Worm (Caenorhabditis elegans) whole organism, L3 larva: ENCODE results near the gene F48E8.4.

Experiments
- R02D3.7 ChIP-seq: fragments of 150-350 bp; optimal IDR thresholded peaks from 2 replicates; lab custom pipeline; 2014; ENCODE audit warnings: missing biosample characterization, missing genetic modification characterization
- ZK546.5 ChIP-seq: sonication (generic microtip); optimal IDR thresholded peaks from 2 replicates; lab custom pipeline; 2017; ENCODE audit warnings: missing biosample characterization, missing genetic modification characterization
- aly-2 ChIP-seq: fragments of 150-350 bp; optimal IDR thresholded peaks from 2 replicates; lab custom pipeline; 2014; ENCODE audit warnings: missing biosample characterization, missing genetic modification characterization
- ama-1 ChIP-seq: fragments of 150-350 bp; optimal IDR thresholded peaks from 2 replicates; lab custom pipeline; 2018
- ceh-28 ChIP-seq: fragments of 150-350 bp; optimal IDR thresholded peaks from 2 replicates; lab custom pipeline; 2014; ENCODE audit warnings: missing biosample characterization, missing genetic modification reagents, missing genetic modification characterization
- ceh-82 ChIP-seq: fragments of 150-350 bp; optimal IDR thresholded peaks from 2 replicates; lab custom pipeline; 2014; ENCODE audit warnings: missing biosample characterization, missing genetic modification characterization
- ceh-9 ChIP-seq: sonication (generic microtip); optimal IDR thresholded peaks from 2 replicates; lab custom pipeline; 2018; ENCODE audit warnings: missing biosample characterization, missing genetic modification characterization
- egl-27 ChIP-seq: sonication (generic microtip); optimal IDR thresholded peaks from 4 replicates; lab custom pipeline; 2017; ENCODE audit warnings: missing biosample characterization, missing genetic modification reagents, missing genetic modification characterization
- egl-5 ChIP-seq: fragments of 150-350 bp; optimal IDR thresholded peaks from 2 replicates; lab custom pipeline; 2017; ENCODE audit warnings: missing biosample characterization, missing genetic modification reagents, missing genetic modification characterization, inconsistent platforms
- elt-2 ChIP-seq: sonication (generic microtip); optimal IDR thresholded peaks from 2 replicates; lab custom pipeline; 2016; ENCODE audit warnings: missing genetic modification reagents, mild to moderate bottlenecking, missing genetic modification characterization, missing compliant biosample characterization
- eor-1 ChIP-seq, 2 experiments: fragments of 150-350 bp; optimal IDR thresholded peaks; 2 replicates each; lab custom pipeline; 2014 to 2018; ENCODE audit warnings: missing biosample characterization in 2 of 2, missing genetic modification characterization in 2 of 2
- fkh-10 ChIP-seq: sonication (generic microtip); optimal IDR thresholded peaks from 2 replicates; lab custom pipeline; 2017; ENCODE audit warnings: missing biosample characterization, missing genetic modification reagents, missing genetic modification characterization
- fkh-2 ChIP-seq: fragments of 150-350 bp; optimal IDR thresholded peaks from 2 replicates; lab custom pipeline; 2014; ENCODE audit warnings: missing biosample characterization, missing genetic modification reagents, missing genetic modification characterization
- fos-1 ChIP-seq: fragments of 150-350 bp; optimal IDR thresholded peaks from 2 replicates; lab custom pipeline; 2014; ENCODE audit warnings: missing biosample characterization, missing genetic modification characterization
- hmg-11 ChIP-seq: sonication (generic microtip); optimal IDR thresholded peaks from 2 replicates; lab custom pipeline; 2016; ENCODE audit warnings: missing genetic modification characterization, missing compliant biosample characterization
- jun-1 ChIP-seq: fragments of 150-350 bp; optimal IDR thresholded peaks from 2 replicates; lab custom pipeline; 2014; ENCODE audit warnings: missing biosample characterization, missing genetic modification reagents, missing genetic modification characterization
- lin-15B ChIP-seq: fragments of 150-350 bp; optimal IDR thresholded peaks from 2 replicates; lab custom pipeline; 2014; ENCODE audit warnings: missing biosample characterization, missing genetic modification characterization
- lsy-12 ChIP-seq: sonication (generic microtip); optimal IDR thresholded peaks from 2 replicates; lab custom pipeline; 2016; ENCODE audit warnings: mild to moderate bottlenecking, missing genetic modification characterization, missing compliant biosample characterization
- mdl-1 ChIP-seq: fragments of 150-350 bp; optimal IDR thresholded peaks from 2 replicates; lab custom pipeline; 2014; ENCODE audit warnings: missing biosample characterization, missing genetic modification characterization
- mml-1 ChIP-seq: fragments of 150-350 bp; sonication (generic microtip); optimal IDR thresholded peaks from 3 replicates; lab custom pipeline; 2014; ENCODE audit warnings: missing biosample characterization, missing genetic modification characterization
- nfya-1 ChIP-seq: sonication (generic microtip); optimal IDR thresholded peaks from 2 replicates; lab custom pipeline; 2017; ENCODE audit warnings: missing genetic modification characterization, mild to moderate bottlenecking, missing compliant biosample characterization, antibody characterized with exemption, moderate library complexity; ENCODE audit not compliant: insufficient read depth
- nhr-11 ChIP-seq: fragments of 150-350 bp; optimal IDR thresholded peaks from 2 replicates; lab custom pipeline; 2014; ENCODE audit warnings: missing biosample characterization, missing genetic modification characterization
- nhr-23 ChIP-seq: fragments of 150-350 bp; optimal IDR thresholded peaks from 2 replicates; lab custom pipeline; 2014; ENCODE audit warnings: missing biosample characterization, missing genetic modification reagents, missing genetic modification characterization
- nhr-25 ChIP-seq: sonication (generic microtip); optimal IDR thresholded peaks from 2 replicates; lab custom pipeline; 2017; ENCODE audit warnings: missing biosample characterization, missing genetic modification characterization
- nhr-28 ChIP-seq: fragments of 150-350 bp; optimal IDR thresholded peaks from 2 replicates; lab custom pipeline; 2014; ENCODE audit warnings: missing biosample characterization, missing genetic modification characterization
- nhr-43 ChIP-seq: sonication (generic microtip); optimal IDR thresholded peaks from 2 replicates; lab custom pipeline; 2016; ENCODE audit warnings: mild to moderate bottlenecking, missing genetic modification characterization, missing compliant biosample characterization; ENCODE audit not compliant: poor library complexity, severe bottlenecking
- nhr-67 ChIP-seq: fragments of 150-350 bp; optimal IDR thresholded peaks from 2 replicates; lab custom pipeline; 2014; ENCODE audit warnings: missing biosample characterization, missing genetic modification characterization
- nhr-76 ChIP-seq: fragments of 150-350 bp; sonication (generic microtip); optimal IDR thresholded peaks from 5 replicates; lab custom pipeline; 2014; ENCODE audit warnings: missing biosample characterization, missing genetic modification characterization
- nhr-77 ChIP-seq: fragments of 150-350 bp; optimal IDR thresholded peaks from 2 replicates; lab custom pipeline; 2014; ENCODE audit warnings: missing biosample characterization, missing genetic modification characterization
- pha-4 ChIP-seq: fragments of 150-350 bp; optimal IDR thresholded peaks from 2 replicates; lab custom pipeline; 2014; ENCODE audit warnings: missing biosample characterization, missing genetic modification reagents, missing genetic modification characterization
- pqm-1 ChIP-seq: fragments of 150-350 bp; optimal IDR thresholded peaks from 2 replicates; lab custom pipeline; 2017; ENCODE audit warnings: missing biosample characterization, missing genetic modification characterization, inconsistent platforms
- sea-2 ChIP-seq: fragments of 150-350 bp; sonication (generic microtip); optimal IDR thresholded peaks from 4 replicates; lab custom pipeline; 2014; ENCODE audit warnings: missing biosample characterization, missing genetic modification reagents, missing genetic modification characterization
- unc-62 ChIP-seq: fragments of 150-350 bp; sonication (generic microtip); optimal IDR thresholded peaks from 4 replicates; lab custom pipeline; 2014; ENCODE audit warnings: missing biosample characterization, missing genetic modification reagents, missing genetic modification characterization
- zag-1 ChIP-seq: fragments of 150-350 bp; optimal IDR thresholded peaks from 2 replicates; lab custom pipeline; 2014; ENCODE audit warnings: missing biosample characterization, missing genetic modification characterization
- ztf-11 ChIP-seq: fragments of 150-350 bp; optimal IDR thresholded peaks from 2 replicates; lab custom pipeline; 2014; ENCODE audit warnings: missing biosample characterization, missing genetic modification characterization
- ztf-4 ChIP-seq: fragments of 150-350 bp; optimal IDR thresholded peaks from 2 replicates; lab custom pipeline; 2014; ENCODE audit warnings: missing biosample characterization, missing genetic modification characterization

F48E8.4 gene

DNA sequence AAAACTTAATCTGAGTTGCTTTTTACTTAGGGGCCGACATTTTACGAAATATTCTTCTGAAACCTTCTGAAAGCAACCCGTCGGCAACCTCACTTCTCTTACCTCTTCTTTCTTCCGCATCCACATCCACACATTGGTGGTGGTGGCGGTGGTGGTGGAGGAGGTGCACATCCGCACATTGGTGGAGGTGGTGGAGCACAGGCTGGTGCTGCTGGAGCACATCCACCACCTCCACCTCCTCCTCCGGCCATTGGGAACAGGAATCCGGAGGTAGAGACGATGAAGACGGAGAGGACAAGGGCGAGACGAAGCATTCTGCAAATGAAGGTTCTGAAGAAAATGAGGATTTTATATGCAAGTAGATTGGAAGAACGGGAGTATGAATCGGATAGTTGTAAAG is 39.7 kb upstream of the F48E8.4 start, which contains the start of gene grl-22:
Gene grl-22, minus strand, starts transcription at position 332 of the 400 bp plus-strand sequence.
- no peak for TF ChIP-seq ceh-9 (tag; lab: Kevin White, UChicago)
- no peak for TF ChIP-seq pha-4 (tag; lab: Kevin White, UChicago)
- no peak for TF ChIP-seq lsy-12 (tag; lab: Kevin White, UChicago)
- TF ChIP-seq ceh-28 (tag; lab: Kevin White, UChicago): no peak
- no peak for TF ChIP-seq nhr-28
- TF ChIP-seq ztf-4 (tag; lab: Kevin White, UChicago): no peak
- TF ChIP-seq nfya-1 (tag; lab: Kevin White, UChicago): no peak
- no peak for TF ChIP-seq ceh-82
- TF ChIP-seq mdl-1 (tag; lab: Kevin White, UChicago): no peak
- no peak for TF ChIP-seq lin-15B
- TF ChIP-seq unc-62 (GFP tag; lab: Kevin White, UChicago): no peak
- no peak for TF ChIP-seq ZK546.5 (tag; lab: Kevin White, UChicago)
- TF ChIP-seq nhr-77: no peak
- TF ChIP-seq, all 47 proteins: peak for 0

DNA sequence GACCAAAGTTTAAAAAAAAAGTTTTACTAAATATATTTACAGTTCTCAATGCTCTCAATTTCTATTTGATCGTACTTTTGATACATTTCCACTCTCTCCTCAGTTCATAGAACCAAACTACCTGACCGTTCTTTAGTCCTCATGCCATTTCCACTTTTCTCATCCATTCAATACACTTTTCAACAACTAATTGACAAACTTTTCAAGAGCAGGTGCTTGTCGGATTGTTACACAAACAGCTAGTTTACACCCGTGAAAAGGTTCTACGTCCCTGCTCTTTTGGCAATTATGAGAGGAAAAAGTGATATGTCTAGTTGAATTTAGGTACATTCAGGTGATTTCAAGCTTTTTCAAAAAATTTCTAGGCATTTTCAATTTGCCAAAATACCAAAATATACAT is 35.5 kb upstream of the F48E8.4 start:
- TF ChIP-seq egl-27 (tag; lab: Kevin White, UChicago) (no peak), pha-4 (tag; lab: Kevin White, UChicago) (peak; percentile 43)

DNA sequence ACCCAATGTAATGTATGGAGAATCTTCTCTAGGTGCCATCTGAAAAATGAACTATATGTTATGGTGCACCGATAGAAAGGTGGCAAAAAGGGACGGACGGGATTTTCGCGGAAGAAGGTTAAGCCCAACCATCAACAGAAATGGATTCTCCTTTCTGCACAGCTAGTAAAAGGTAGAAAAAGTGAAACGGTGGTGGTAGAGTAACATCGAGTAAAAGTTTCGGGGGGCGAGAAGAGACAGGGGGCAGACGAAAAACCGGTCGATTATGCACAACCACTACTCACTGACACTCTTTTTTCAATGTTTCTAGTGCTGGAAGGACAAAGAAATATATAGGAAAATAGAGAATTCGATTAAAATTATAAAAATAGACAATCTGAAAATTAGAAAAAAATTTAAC is 33.9 kb upstream of the F48E8.4 start:
- peak; percentile 19 for TF ChIP-seq ama-1 (lab: Kevin White, UChicago)
- TF ChIP-seq aly-2 (tag; lab: Kevin White, UChicago): no peak
- no peak for TF ChIP-seq egl-5 (tag; lab: Kevin White, UChicago)

DNA sequence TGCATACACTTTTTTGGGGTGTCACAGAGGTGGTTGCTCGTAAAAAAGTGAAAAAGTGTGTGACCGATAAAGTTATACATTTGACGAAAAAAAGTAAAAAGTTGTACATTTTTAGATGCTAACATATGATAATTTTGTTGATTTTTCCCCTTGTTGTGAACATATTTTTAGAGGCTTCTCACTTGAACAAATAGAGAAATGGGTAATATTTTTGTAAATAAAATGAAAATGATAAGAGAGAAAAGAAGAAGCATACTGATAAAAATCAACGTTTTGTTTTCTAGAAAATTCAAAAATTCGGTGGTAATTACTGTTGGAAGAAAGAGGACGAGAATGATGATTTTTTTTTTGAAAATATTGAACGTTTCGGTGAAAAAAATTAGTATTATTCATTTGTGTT is 33.1 kb upstream of the F48E8.4 start:
- peak; percentile 91 for TF ChIP-seq pha-4 (tag; lab: Kevin White, UChicago)
- peak; percentile 72 for TF ChIP-seq elt-2 (tag; lab: Kevin White, UChicago)
- no peak for TF ChIP-seq jun-1 (tag; lab: Kevin White, UChicago)
- no peak for TF ChIP-seq mml-1 (tag; lab: Kevin White, UChicago)
- no peak for TF ChIP-seq fos-1 (tag; lab: Kevin White, UChicago)
- TF ChIP-seq sea-2 (GFP tag; lab: Kevin White, UChicago): no peak
- TF ChIP-seq unc-62 (GFP tag; lab: Kevin White, UChicago): no peak

DNA sequence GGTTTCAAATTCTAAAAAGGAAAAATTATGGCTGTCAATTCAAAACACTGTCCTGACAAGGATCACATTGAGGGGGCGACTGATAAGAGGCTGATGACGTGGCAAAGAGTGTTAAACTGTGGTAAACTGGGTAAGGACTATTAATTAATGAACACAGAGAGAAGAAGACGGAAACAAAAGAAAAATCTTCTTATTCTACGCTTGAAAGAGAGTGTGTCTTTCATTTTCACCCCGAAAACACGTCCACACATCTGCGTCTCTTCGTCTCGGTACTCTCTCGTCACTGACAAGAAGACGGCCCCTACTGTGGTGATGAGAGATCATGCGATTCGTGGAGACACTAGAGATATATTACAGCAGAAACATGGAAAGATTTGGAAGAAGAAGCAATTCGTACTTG is 32.0 kb upstream of the F48E8.4 start:
- TF ChIP-seq nfya-1 (tag; lab: Kevin White, UChicago): peak; percentile 45
- no peak for TF ChIP-seq ztf-11 (tag; lab: Kevin White, UChicago)
- peak; percentile 25 for TF ChIP-seq hmg-11 (tag; lab: Kevin White, UChicago)
- TF ChIP-seq pqm-1 (tag; lab: Kevin White, UChicago): peak; percentile 48
- peak; percentile 71 for TF ChIP-seq nhr-23 (tag; lab: Kevin White, UChicago)
- TF ChIP-seq nhr-25: peak; percentile 86
- peak; percentile 67 for TF ChIP-seq nhr-43
- no peak for TF ChIP-seq nhr-67 (tag; lab: Kevin White, UChicago)
- TF ChIP-seq elt-2 (tag; lab: Kevin White, UChicago): peak; percentile 66
- TF ChIP-seq nhr-11 (tag; lab: Kevin White, UChicago): no peak
- TF ChIP-seq egl-27 (tag; lab: Kevin White, UChicago): peak; percentile 13

DNA sequence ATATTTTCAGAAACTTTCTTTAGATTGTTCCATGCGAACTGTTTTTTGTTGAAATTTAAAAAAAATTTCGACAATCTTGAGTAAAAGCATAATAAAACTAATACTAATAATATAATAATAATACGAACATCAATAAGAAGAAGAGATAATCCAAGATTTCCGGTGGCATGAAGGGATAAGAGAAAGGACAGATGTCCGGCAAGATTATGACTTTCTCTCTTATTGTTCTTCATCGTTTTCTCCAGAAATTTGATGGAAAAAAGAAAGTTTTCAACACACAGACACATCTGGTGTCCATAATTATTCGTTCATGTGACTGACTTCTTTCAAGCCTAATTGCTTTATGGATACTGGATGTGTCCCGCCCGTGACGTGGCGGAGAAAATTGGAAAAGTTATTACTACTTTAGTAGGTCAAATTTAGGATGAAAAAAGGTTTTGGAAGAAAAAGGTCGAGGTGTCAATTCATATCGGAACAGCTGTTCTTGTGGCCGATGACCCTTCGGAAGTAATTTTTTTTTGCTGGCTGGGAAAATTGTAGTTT is 30.8 kb upstream of the F48E8.4 start:
- no peak for TF ChIP-seq nhr-11 (tag; lab: Kevin White, UChicago)
- TF ChIP-seq fkh-10 (GFP tag; lab: Kevin White, UChicago): no peak
- no peak for TF ChIP-seq elt-2 (tag; lab: Kevin White, UChicago)
- TF ChIP-seq R02D3.7 (tag; lab: Kevin White, UChicago): no peak
- no peak for TF ChIP-seq fkh-2
- TF ChIP-seq nhr-23 (tag; lab: Kevin White, UChicago): peak; percentile 39
- TF ChIP-seq egl-5 (tag; lab: Kevin White, UChicago): peak; percentile 12
- TF ChIP-seq zag-1 (tag; lab: Kevin White, UChicago): no peak
- no peak for TF ChIP-seq nhr-25
- no peak for TF ChIP-seq ZK546.5 (tag; lab: Kevin White, UChicago)
- no peak for TF ChIP-seq nhr-76
- no peak for TF ChIP-seq eor-1 (tag; optimal IDR thresholded peaks at IDR 0.05; lab: Kevin White, UChicago)
